Worm (Caenorhabditis elegans): ENCODE results near the gene srx-67.

DNA sequence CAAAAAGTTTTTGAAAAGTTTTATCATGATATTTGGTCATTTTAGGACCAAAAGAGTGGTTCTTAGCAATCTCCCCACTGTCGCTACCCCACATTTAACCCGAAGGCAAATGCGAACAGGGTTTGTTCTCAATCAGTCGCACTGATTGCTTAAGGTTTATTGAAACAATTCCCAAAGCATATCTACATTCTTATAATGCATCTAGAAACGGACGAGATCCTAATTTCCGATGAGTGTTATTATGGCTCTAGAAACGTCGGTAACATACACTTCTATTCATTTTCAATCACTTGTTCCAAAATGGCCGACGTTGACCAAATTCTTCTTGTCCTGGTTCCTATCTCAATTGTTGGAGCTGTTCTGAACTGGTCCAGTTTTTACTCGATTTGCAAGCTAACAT lies 5.1 kb downstream of the srx-67 start, which contains the start of gene srx-65:
- TF ChIP-seq egl-27 (tag; optimal IDR thresholded peaks at IDR 0.05) (no peak), mdt-29 (GFP tag; IDR thresholded peaks at IDR 0.05) (no peak), nhr-10 (tag; optimal IDR thresholded peaks at IDR 0.05) (no peak), lin-29 (GFP tag; IDR thresholded peaks at IDR 0.05) (no peak)

All from whole organism, L4 larva.